Fruit fly (Drosophila melanogaster): ENCODE data around the gene Cp15.
A peak's percentile ranks its signal among the peaks of the same experiment; 100 is the strongest.

Gene Cp15

DNA sequence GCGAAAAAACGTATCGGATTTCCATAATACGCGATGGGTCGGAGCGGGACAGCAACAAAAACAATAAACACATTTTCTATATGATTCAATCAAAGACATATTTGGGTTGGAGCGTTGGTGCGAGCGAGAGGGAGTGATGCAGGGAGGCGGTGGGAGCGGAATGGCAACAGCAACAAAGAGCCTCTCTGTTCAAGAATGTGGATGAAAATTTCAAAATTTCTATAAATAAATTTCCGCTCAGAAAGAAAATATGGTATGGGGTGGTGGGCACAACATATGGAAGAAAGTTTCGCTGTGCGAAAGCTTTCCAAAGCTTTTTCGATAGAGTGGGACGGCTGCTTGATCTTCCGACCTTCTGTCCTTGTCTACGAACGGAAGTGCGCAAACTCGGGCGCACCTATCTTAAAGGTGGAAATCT lies 12.8 kb downstream of the Cp15 start (continued):
- TF ChIP-seq sisA (GFP tag; IDR thresholded peaks at IDR 0.05) = no peak
- TF ChIP-seq tna (GFP tag; IDR thresholded peaks at IDR 0.05; ENCODE audit: partially characterized antibody) = no peak
- TF ChIP-seq CG10543 (GFP tag; optimal IDR thresholded peaks at IDR 0.05) = peak; percentile 48
- no peak for TF ChIP-seq CG4730 (GFP tag; IDR thresholded peaks at IDR 0.05)
- TF ChIP-seq hbn (GFP tag; IDR thresholded peaks at IDR 0.05; ENCODE audit: partially characterized antibody) = no peak
- TF ChIP-seq Bgb (GFP tag; IDR thresholded peaks at IDR 0.05; ENCODE audit: partially characterized antibody) = no peak
- no peak for TF ChIP-seq CG14667 (GFP tag; IDR thresholded peaks at IDR 0.05)
- TF ChIP-seq Xrp1 (GFP tag; IDR thresholded peaks at IDR 0.05) = no peak
- peak in 1 of 2 experiments; percentile 31 for TF ChIP-seq crp (GFP tag; optimal IDR thresholded peaks at IDR 0.05)
- TF ChIP-seq Fer2 (tag; optimal IDR thresholded peaks at IDR 0.05) = no peak
- TF ChIP-seq CG34422 (GFP tag; IDR thresholded peaks at IDR 0.05) = no peak
- no peak for TF ChIP-seq Oaz (GFP tag; IDR thresholded peaks at IDR 0.05)
- peak; percentile 52 for TF ChIP-seq CG12744 (GFP tag; optimal IDR thresholded peaks at IDR 0.05)
- peak; percentile 13; the same call in 1 of the 2 replicates for TF ChIP-seq CG10366 (GFP tag; IDR thresholded peaks at IDR 0.05)
- TF ChIP-seq CG6683 (GFP tag; optimal IDR thresholded peaks at IDR 0.05) = no peak
- no peak for TF ChIP-seq crc (GFP tag; optimal IDR thresholded peaks at IDR 0.05)
- no peak for TF ChIP-seq cg (GFP tag; optimal IDR thresholded peaks at IDR 0.05)
- no peak for TF ChIP-seq dm (GFP tag; optimal IDR thresholded peaks at IDR 0.05)
- TF ChIP-seq CG13296 (GFP tag; optimal IDR thresholded peaks at IDR 0.05) = peak; percentile 18
- TF ChIP-seq CG10209 (GFP tag; optimal IDR thresholded peaks at IDR 0.05) = no peak
- TF ChIP-seq CG34376 (GFP tag; optimal IDR thresholded peaks at IDR 0.05) = peak; percentile 40
- no peak for TF ChIP-seq sna (GFP tag; IDR thresholded peaks at IDR 0.05; ENCODE audit: partially characterized antibody)
- no peak; the same call in 1 of the 2 replicates for TF ChIP-seq CG14441 (GFP tag; IDR thresholded peaks at IDR 0.05)
- no peak for TF ChIP-seq org-1 (GFP tag; optimal IDR thresholded peaks at IDR 0.05)
- peak; percentile 30 for TF ChIP-seq bcd (GFP tag; optimal IDR thresholded peaks at IDR 0.05)
- no peak for TF ChIP-seq CG2889 (GFP tag; IDR thresholded peaks at IDR 0.05)
- no peak for TF ChIP-seq Sox100B (GFP tag; optimal IDR thresholded peaks at IDR 0.05)
- peak; percentile 21 for TF ChIP-seq Oli (tag; optimal IDR thresholded peaks at IDR 0.05)
- no peak for TF ChIP-seq CG8290 (GFP tag; optimal IDR thresholded peaks at IDR 0.05)
- TF ChIP-seq CG8290 (tag; optimal IDR thresholded peaks at IDR 0.05) = peak in 1 of 2 experiments; percentile 41
- TF ChIP-seq ATbp (GFP tag; optimal IDR thresholded peaks at IDR 0.05) = peak; percentile 64
- TF ChIP-seq tio (GFP tag; optimal IDR thresholded peaks at IDR 0.05) = no peak
- TF ChIP-seq caup (GFP tag; optimal IDR thresholded peaks at IDR 0.05; ENCODE audit: severe bottlenecking) = peak; percentile 50
- TF ChIP-seq Ets65A (GFP tag) = no peak
- TF ChIP-seq CG2875 (GFP tag; optimal IDR thresholded peaks at IDR 0.05) = peak; percentile 27
- peak; percentile 45 for TF ChIP-seq ewg (GFP tag; optimal IDR thresholded peaks at IDR 0.05)
- no peak for TF ChIP-seq CG10462 (GFP tag; optimal IDR thresholded peaks at IDR 0.05)
- TF ChIP-seq CG11560 (tag; IDR thresholded peaks at IDR 0.05) = no peak
- no peak for TF ChIP-seq zf30C (GFP tag; optimal IDR thresholded peaks at IDR 0.05)
- peak; percentile 29 for TF ChIP-seq Asciz (GFP tag; optimal IDR thresholded peaks at IDR 0.05)
- TF ChIP-seq Lpt (GFP tag; optimal IDR thresholded peaks at IDR 0.05) = no peak
- TF ChIP-seq Antp (GFP tag; optimal IDR thresholded peaks at IDR 0.05) = no peak
- TF ChIP-seq HLH54F (GFP tag; optimal IDR thresholded peaks at IDR 0.05) = no peak
- TF ChIP-seq MTF-1 (GFP tag; optimal IDR thresholded peaks at IDR 0.05; ENCODE audit: borderline replicate concordance) = peak; percentile 36
- no peak for TF ChIP-seq ac (GFP tag; optimal IDR thresholded peaks at IDR 0.05)
- no peak for TF ChIP-seq CG2129 (GFP tag; IDR thresholded peaks at IDR 0.05; ENCODE audit: partially characterized antibody)
- peak in 1 of 2 experiments; percentile 62 for TF ChIP-seq Pdp1 (GFP tag; optimal IDR thresholded peaks at IDR 0.05)
- no peak for TF ChIP-seq Lim3 (GFP tag; IDR thresholded peaks at IDR 0.05)
- peak; percentile 58 for TF ChIP-seq HHEX (GFP tag; optimal IDR thresholded peaks at IDR 0.05)
- no peak for TF ChIP-seq CG12104 (GFP tag; optimal IDR thresholded peaks at IDR 0.05)
- TF ChIP-seq Dip2 (GFP tag; IDR thresholded peaks at IDR 0.05) = no peak

All from whole organism, embryonic.